Fruit fly (Drosophila melanogaster) whole organism, adult: ENCODE results near the gene how.
A peak's percentile ranks its signal among the peaks of the same experiment; 100 is the strongest.

ENCODE experiments used
- CG11617 ChIP-seq: fragments of 200-800 bp; sonication (Bioruptor generic); optimal IDR thresholded peaks from 2 replicates; lab custom pipeline; 2017; ENCODE audit warnings: mild to moderate bottlenecking, missing biosample characterization, missing genetic modification reagents, missing genetic modification characterization
- CG1620 ChIP-seq: fragments of 200-800 bp; sonication (Bioruptor generic); optimal IDR thresholded peaks from 2 replicates; lab custom pipeline; 2016; ENCODE audit warnings: missing biosample characterization, missing genetic modification characterization
- CG7101 ChIP-seq: fragments of 200-800 bp; sonication (Bioruptor generic); optimal IDR thresholded peaks from 2 replicates; lab custom pipeline; 2018; ENCODE audit warnings: missing biosample characterization, mild to moderate bottlenecking, missing genetic modification characterization, moderate library complexity
- cic ChIP-seq: fragments of 200-800 bp; sonication (Bioruptor generic); optimal IDR thresholded peaks from 2 replicates; lab custom pipeline; 2017; ENCODE audit warnings: missing biosample characterization, mild to moderate bottlenecking, missing genetic modification characterization, moderate library complexity
- cnc ChIP-seq, 2 experiments: fragments of >200 bp; optimal IDR thresholded peaks; 2 replicates each; lab custom pipeline; 2017
- tj ChIP-seq: fragments of 200-800 bp; sonication (Bioruptor generic); optimal IDR thresholded peaks from 3 replicates; lab custom pipeline; 2017; ENCODE audit warnings: missing biosample characterization, mild to moderate bottlenecking, missing genetic modification characterization, moderate library complexity
- toe ChIP-seq: fragments of 200-800 bp; sonication (Bioruptor generic); optimal IDR thresholded peaks from 2 replicates; lab custom pipeline; 2016; ENCODE audit warnings: missing biosample characterization, missing genetic modification characterization

- no peak for TF ChIP-seq tj
- TF ChIP-seq CG1620 (GFP tag; lab: Kevin White, UChicago), result no peak
- TF ChIP-seq toe (GFP tag; lab: Kevin White, UChicago), result no peak
- TF ChIP-seq cic (GFP tag; lab: Kevin White, UChicago), result peak; percentile 51
- TF ChIP-seq cnc (optimal IDR thresholded peaks at IDR 0.05; lab: Kevin White, UChicago), result no peak
- TF ChIP-seq CG11617 (GFP tag; lab: Kevin White, UChicago), result no peak
- TF ChIP-seq CG7101 (tag; lab: Kevin White, UChicago), result no peak
These were observed 19.4 kb upstream of the how start for dm6 chr3R:22022623-22023022.
